Worm (Caenorhabditis elegans): Measurements from ENCODE around the gene vab-3.

DNA sequence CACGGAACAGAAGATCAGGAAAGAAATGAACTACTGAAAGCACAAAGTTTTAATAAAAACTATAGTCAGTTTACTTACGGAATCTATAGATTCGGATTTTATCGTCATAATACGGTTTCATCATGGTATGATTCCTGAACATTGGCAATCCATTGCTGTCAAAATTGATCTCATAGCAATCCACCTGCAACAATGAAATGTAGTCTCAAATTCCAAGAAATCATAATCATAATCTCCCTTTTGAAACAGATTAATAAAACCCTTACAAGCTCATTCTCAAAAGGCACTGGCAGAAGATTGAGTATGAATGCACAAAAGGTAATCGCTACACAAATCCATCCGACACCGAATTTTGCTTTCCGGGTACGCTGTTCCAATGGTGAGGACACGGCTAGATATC is 37.3 kb upstream of the vab-3 start:
- TF ChIP-seq snpc-4 (GFP tag; optimal IDR thresholded peaks at IDR 0.05) (no peak), snpc-4 (tag; optimal IDR thresholded peaks at IDR 0.05) (no peak), bed-2 (GFP tag; IDR thresholded peaks at IDR 0.05) (no peak), dpff-1 (tag; optimal IDR thresholded peaks at IDR 0.05) (no peak), hlh-26 (GFP tag; conservative IDR thresholded peaks at IDR 0.05) (no peak)

Data from whole organism, young adult.